Fruit fly (Drosophila melanogaster): Measurements from ENCODE around the gene Cph.

Cph gene

DNA sequence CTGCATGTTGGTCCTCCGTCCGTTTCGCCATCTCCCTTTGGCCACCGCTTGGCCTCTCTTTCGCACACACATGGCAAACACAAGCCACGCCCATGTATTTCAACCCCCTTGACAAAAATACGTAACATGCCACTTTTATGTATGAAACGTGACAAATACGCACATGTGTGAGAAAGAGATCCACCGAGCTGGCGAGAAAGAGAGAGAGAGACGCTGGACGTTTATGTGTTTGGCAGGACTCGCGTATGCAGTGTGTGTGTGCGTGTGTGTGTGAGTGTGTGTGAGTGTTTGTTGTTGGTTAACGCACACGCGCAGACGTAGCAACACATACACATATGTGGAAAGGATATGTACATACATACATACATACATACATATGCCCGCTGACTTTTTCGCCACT is 26.6 kb upstream of the Cph start (continued):
- TF ChIP-seq HLH3B (GFP tag; IDR thresholded peaks at IDR 0.05) (0 out of 2 replicates have a peak, but pooled peaks have one; percentile 9), CG18619 (GFP tag; optimal IDR thresholded peaks at IDR 0.05) (no peak), Nf-YC (tag; optimal IDR thresholded peaks at IDR 0.05) (peak; percentile 94), CG4404 (GFP tag; IDR thresholded peaks at IDR 0.05) (no peak), Trl (optimal IDR thresholded peaks at IDR 0.05) (no peak), Trl (GFP tag; optimal IDR thresholded peaks at IDR 0.05) (no peak), CG43689 (GFP tag; IDR thresholded peaks at IDR 0.05) (no peak), CG6254 (GFP tag; optimal IDR thresholded peaks at IDR 0.05) (no peak), sna (GFP tag; IDR thresholded peaks at IDR 0.05; ENCODE audit: partially characterized antibody) (no peak), Doc2 (GFP tag; IDR thresholded peaks at IDR 0.05) (no peak), Neu2 (GFP tag; optimal IDR thresholded peaks at IDR 0.05; ENCODE audit: borderline replicate concordance) (no peak), CG11723 (GFP tag; optimal IDR thresholded peaks at IDR 0.05) (no peak), twi (tag; optimal IDR thresholded peaks at IDR 0.05) (peak; percentile 69), crol (GFP tag; IDR thresholded peaks at IDR 0.05) (no peak), CG10321 (GFP tag; IDR thresholded peaks at IDR 0.05) (peak; percentile 77), bab2 (GFP tag; optimal IDR thresholded peaks at IDR 0.05) (no peak), Hey (tag; optimal IDR thresholded peaks at IDR 0.05) (no peak), cg (GFP tag; optimal IDR thresholded peaks at IDR 0.05) (peak; percentile 80), HLH4C (GFP tag; IDR thresholded peaks at IDR 0.05; ENCODE audit: partially characterized antibody) (no peak), slbo (GFP tag; IDR thresholded peaks at IDR 0.05) (no peak), Gug (GFP tag; IDR thresholded peaks at IDR 0.05) (no peak), Med (GFP tag) (peak; percentile 59), amos (GFP tag; IDR thresholded peaks at IDR 0.05; ENCODE audit: partially characterized antibody) (no peak), CG32767 (GFP tag; IDR thresholded peaks at IDR 0.05) (no peak), CG1603 (tag; optimal IDR thresholded peaks at IDR 0.05) (no peak), CG13287 (GFP tag; IDR thresholded peaks at IDR 0.05; ENCODE audit: partially characterized antibody) (no peak), bsh (GFP tag; optimal IDR thresholded peaks at IDR 0.05) (no peak)

DNA sequence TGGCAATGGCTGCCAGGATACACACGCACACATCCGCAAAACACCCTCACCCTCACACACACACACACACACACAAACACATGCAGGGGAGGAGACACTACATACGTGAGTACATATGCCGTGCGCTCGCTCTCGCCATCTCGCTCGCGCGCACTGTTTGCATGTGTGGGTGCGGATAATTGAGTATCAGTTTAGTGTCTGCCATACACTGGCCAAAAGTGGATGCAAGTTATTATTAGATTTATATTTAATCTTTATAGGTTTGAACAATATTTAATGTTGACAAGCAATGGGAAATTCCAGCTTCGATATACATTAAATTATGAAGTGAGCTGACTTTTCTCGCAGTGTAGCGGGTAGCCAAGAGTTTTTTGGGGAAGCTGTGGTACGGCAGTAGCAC is 19.8 kb upstream of the Cph start:
- TF ChIP-seq CG8924 (tag; optimal IDR thresholded peaks at IDR 0.05) (peak; percentile 77), bcd (GFP tag; optimal IDR thresholded peaks at IDR 0.05) (peak; percentile 54), Atf3 (GFP tag; optimal IDR thresholded peaks at IDR 0.05) (no peak), Optix (GFP tag; IDR thresholded peaks at IDR 0.05) (0 out of 3 replicates have a peak, but pooled peaks have one; percentile 36), BtbVII (GFP tag; optimal IDR thresholded peaks at IDR 0.05) (peak; percentile 35), fru (optimal IDR thresholded peaks at IDR 0.05) (no peak), CG13775 (GFP tag; optimal IDR thresholded peaks at IDR 0.05) (peak; percentile 75), Aef1 (GFP tag; IDR thresholded peaks at IDR 0.05) (peak; percentile 34; the same call in 1 of the 3 replicates), Elba2 (GFP tag; optimal IDR thresholded peaks at IDR 0.05) (no peak), Drgx (GFP tag; IDR thresholded peaks at IDR 0.05) (no peak), pfk (GFP tag; optimal IDR thresholded peaks at IDR 0.05) (no peak), sr (GFP tag; IDR thresholded peaks at IDR 0.05) (no peak), luna (GFP tag; optimal IDR thresholded peaks at IDR 0.05) (no peak), kni (GFP tag; optimal IDR thresholded peaks at IDR 0.05) (no peak), ap (GFP tag; IDR thresholded peaks at IDR 0.05) (0 out of 2 replicates have a peak, but pooled peaks have one; percentile 34), NFAT (GFP tag; IDR thresholded peaks at IDR 0.05) (0 out of 2 replicates have a peak, but pooled peaks have one; percentile 12), gcm2 (GFP tag; optimal IDR thresholded peaks at IDR 0.05) (no peak), CG6272 (GFP tag; IDR thresholded peaks at IDR 0.05) (0 out of 2 replicates have a peak, but pooled peaks have one; percentile 7), PHDP (tag; optimal IDR thresholded peaks at IDR 0.05) (peak; percentile 57), CG6683 (GFP tag; optimal IDR thresholded peaks at IDR 0.05) (peak; percentile 24), bbx (GFP tag; IDR thresholded peaks at IDR 0.05; ENCODE audit: partially characterized antibody) (no peak), cad (GFP tag; optimal IDR thresholded peaks at IDR 0.05) (no peak), tap (tag; optimal IDR thresholded peaks at IDR 0.05) (peak; percentile 52), Dll (GFP tag; IDR thresholded peaks at IDR 0.05; ENCODE audit: partially characterized antibody) (no peak), cas (GFP tag; IDR thresholded peaks at IDR 0.05) (no peak), caup (GFP tag; optimal IDR thresholded peaks at IDR 0.05; ENCODE audit: severe bottlenecking) (peak; percentile 35)
